Worm (Caenorhabditis elegans) whole organism, L4 larva: ENCODE measurements around the gene srd-55.
A peak's percentile ranks its signal among the peaks of the same experiment; 100 is the strongest.

Source experiments
- Y105C5A.15 ChIP-seq: fragments of 200-800 bp; sonication (Bioruptor generic); IDR thresholded peaks from 2 replicates; pipeline ENCODE4 v1.3.6; 2022; ENCODE audit warnings: missing genetic modification characterization, missing compliant biosample characterization
- aha-1 ChIP-seq: fragments of 150-350 bp; peaks from one replicate; lab custom pipeline; 2014; ENCODE audit warnings: missing biosample characterization, missing genetic modification characterization
- daf-16 ChIP-seq, 3 experiments: sonication (generic microtip); optimal IDR thresholded peaks; 2 replicates each; lab custom pipeline; 2016 to 2017; ENCODE audit warnings: missing genetic modification characterization in 3 of 3, missing genetic modification reagents in 3 of 3, mild to moderate bottlenecking in 2 of 3, missing compliant biosample characterization in 2 of 3, missing biosample characterization in 1 of 3, moderate library complexity in 1 of 3
- daf-8 ChIP-seq: fragments of 200-800 bp; sonication (Bioruptor generic); IDR thresholded peaks from 2 replicates; pipeline ENCODE4 v1.3.6; 2022; ENCODE audit warnings: missing genetic modification characterization, missing compliant biosample characterization
- dmd-6 ChIP-seq: fragments of 200-800 bp; sonication (Bioruptor generic); IDR thresholded peaks from 2 replicates; pipeline ENCODE4 v1.3.6; 2022; ENCODE audit warnings: missing genetic modification reagents, missing genetic modification characterization, missing compliant biosample characterization
- duxl-1 ChIP-seq: sonication (generic microtip); optimal IDR thresholded peaks from 2 replicates; lab custom pipeline; 2016; ENCODE audit warnings: mild to moderate bottlenecking, missing genetic modification characterization, moderate library complexity, missing compliant biosample characterization; ENCODE audit not compliant: poor library complexity
- dve-1 ChIP-seq: sonication (generic microtip); optimal IDR thresholded peaks from 2 replicates; lab custom pipeline; 2017; ENCODE audit warnings: antibody characterized with exemption, mild to moderate bottlenecking, missing genetic modification characterization, missing compliant biosample characterization; ENCODE audit not compliant: insufficient read depth
- egl-27 ChIP-seq: sonication (generic microtip); optimal IDR thresholded peaks from 3 replicates; lab custom pipeline; 2017; ENCODE audit warnings: missing biosample characterization, missing genetic modification reagents, missing genetic modification characterization
- hlh-11 ChIP-seq: fragments of 200-800 bp; sonication (Bioruptor generic); optimal IDR thresholded peaks from 2 replicates; lab custom pipeline; 2018; ENCODE audit warnings: mild to moderate bottlenecking, missing genetic modification characterization, missing compliant biosample characterization
- hlh-30 ChIP-seq: sonication (generic microtip); optimal IDR thresholded peaks from 2 replicates; lab custom pipeline; 2017; ENCODE audit warnings: antibody characterized with exemption, mild to moderate bottlenecking, missing genetic modification characterization, missing compliant biosample characterization; ENCODE audit not compliant: insufficient read depth
- lin-15B ChIP-seq: fragments of 150-350 bp; sonication (generic microtip); optimal IDR thresholded peaks from 3 replicates; lab custom pipeline; 2014; ENCODE audit warnings: missing biosample characterization, missing genetic modification characterization
- lin-39 ChIP-seq: fragments of 150-350 bp; optimal IDR thresholded peaks from 2 replicates; lab custom pipeline; 2014; ENCODE audit warnings: missing biosample characterization, missing genetic modification reagents, missing genetic modification characterization
- lsy-2 ChIP-seq, 2 experiments: fragments of 150-350 bp in 1 of 2; sonication (generic microtip) in 1 of 2; optimal IDR thresholded peaks; 2 replicates each; lab custom pipeline; 2014 to 2017; ENCODE audit warnings: missing biosample characterization in 2 of 2, missing genetic modification characterization in 2 of 2
- madf-9 ChIP-seq: fragments of 200-800 bp; sonication (Bioruptor generic); conservative IDR thresholded peaks from 2 replicates; pipeline ENCODE4 v1.3.6; 2022; ENCODE audit warnings: missing genetic modification reagents, missing genetic modification characterization, missing compliant biosample characterization
- mdl-1 ChIP-seq, 2 experiments: fragments of 150-350 bp in 1 of 2; sonication (generic microtip) in 1 of 2; optimal IDR thresholded peaks; 2 replicates each; lab custom pipeline; 2014 to 2017; ENCODE audit warnings: missing biosample characterization in 2 of 2, missing genetic modification characterization in 2 of 2
- mep-1 ChIP-seq: fragments of 150-350 bp; sonication (generic microtip); optimal IDR thresholded peaks from 3 replicates; lab custom pipeline; 2014; ENCODE audit warnings: missing biosample characterization, missing genetic modification characterization
- mes-2 ChIP-seq: sonication (generic microtip); optimal IDR thresholded peaks from 2 replicates; lab custom pipeline; 2016; ENCODE audit warnings: missing genotype, mild to moderate bottlenecking, missing genetic modification characterization, missing compliant biosample characterization; ENCODE audit not compliant: poor library complexity, severe bottlenecking
- mxl-2 ChIP-seq: fragments of 200-800 bp; sonication (Bioruptor generic); conservative IDR thresholded peaks from 2 replicates; pipeline ENCODE4 v1.3.6; 2022; ENCODE audit warnings: missing genetic modification reagents, missing genetic modification characterization, missing compliant biosample characterization
- nhr-102 ChIP-seq: sonication (generic microtip); optimal IDR thresholded peaks from 2 replicates; lab custom pipeline; 2016; ENCODE audit warnings: mild to moderate bottlenecking, missing genetic modification characterization, moderate library complexity, missing compliant biosample characterization
- nhr-237 ChIP-seq: sonication (generic microtip); optimal IDR thresholded peaks from 2 replicates; lab custom pipeline; 2017; ENCODE audit warnings: missing biosample characterization, missing genetic modification characterization
- nhr-28 ChIP-seq: fragments of 150-350 bp; optimal IDR thresholded peaks from 2 replicates; lab custom pipeline; 2014; ENCODE audit warnings: missing biosample characterization, missing genetic modification characterization
- pqm-1 ChIP-seq: sonication (generic microtip); optimal IDR thresholded peaks from 2 replicates; lab custom pipeline; 2017; ENCODE audit warnings: missing biosample characterization, missing genetic modification characterization
- saeg-2 ChIP-seq: fragments of 200-800 bp; sonication (Bioruptor generic); IDR thresholded peaks from 2 replicates; pipeline ENCODE4 v1.3.6; 2022; ENCODE audit warnings: missing genetic modification reagents, missing genetic modification characterization, missing compliant biosample characterization
- set-16 ChIP-seq: fragments of 200-800 bp; sonication (Bioruptor generic); IDR thresholded peaks from 2 replicates; pipeline ENCODE4 v1.3.6; 2022; ENCODE audit warnings: missing genetic modification reagents, missing genetic modification characterization, missing compliant biosample characterization
- skn-1 ChIP-seq: fragments of 150-350 bp; optimal IDR thresholded peaks from 2 replicates; lab custom pipeline; 2014; ENCODE audit warnings: missing biosample characterization, missing genetic modification characterization
- snpc-4 ChIP-seq: fragments of 150-350 bp; optimal IDR thresholded peaks from 2 replicates; lab custom pipeline; 2014; ENCODE audit warnings: missing biosample characterization, missing genetic modification characterization
- unc-62 ChIP-seq, 3 experiments: fragments of 150-350 bp in 1 of 3; sonication (generic microtip); optimal IDR thresholded peaks in 2 of 3; peaks in 1 of 3; 1 replicate in 1 of 3; 2 replicates in 2 of 3; lab custom pipeline; 2014 to 2017; ENCODE audit warnings: missing biosample characterization in 3 of 3, missing genetic modification characterization in 3 of 3, missing genetic modification reagents in 3 of 3, missing genotype in 1 of 3
- ztf-11 ChIP-seq: fragments of 150-350 bp; optimal IDR thresholded peaks from 2 replicates; lab custom pipeline; 2014; ENCODE audit warnings: missing biosample characterization, missing genetic modification characterization

srd-55 gene

DNA sequence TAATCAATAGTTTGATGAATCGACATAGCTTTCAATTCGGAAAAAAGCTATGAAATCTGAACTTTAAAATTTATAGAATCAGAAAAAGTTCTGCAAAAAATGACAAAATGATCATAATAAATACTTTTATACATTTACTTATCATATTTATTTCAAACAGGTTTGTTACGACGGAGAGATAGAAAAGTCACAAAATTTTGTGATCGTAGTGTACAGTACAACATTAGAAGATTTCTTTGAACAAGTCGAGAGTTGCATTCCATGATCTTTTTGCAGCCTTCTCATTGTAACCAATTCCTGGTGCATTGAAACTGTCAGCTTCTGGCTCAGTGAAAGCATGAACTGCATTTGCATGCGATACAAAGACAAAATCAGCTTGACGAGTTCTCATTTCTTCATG is 47.9 kb downstream of the srd-55 start, which contains the start of gene D1022.3:
D1022.3 (minus strand) TSS at position 101 of the 400 bp plus-strand sequence.
- TF ChIP-seq daf-8 (GFP tag; lab: Robert Waterston, UW) (no peak), lin-39 (tag; lab: Kevin White, UChicago) (no peak), hlh-30 (tag; lab: Kevin White, UChicago) (no peak), saeg-2 (GFP tag; lab: Robert Waterston, UW) (no peak), nhr-28 (tag; lab: Kevin White, UChicago) (peak; percentile 58), skn-1 (tag; lab: Kevin White, UChicago) (no peak), mxl-2 (GFP tag; lab: Robert Waterston, UW) (no peak), unc-62 (GFP tag; optimal IDR thresholded peaks at IDR 0.05 in 1 of 2; lab: Kevin White, UChicago) (peak in 1 of 2 experiments; percentile 29), unc-62 (tag; optimal IDR thresholded peaks at IDR 0.05; lab: Kevin White, UChicago) (no peak)

ce11 chrII:7457210-7457609 is 48.9 kb downstream of the srd-55 start, which contains the start of gene D1022.4:
TSS of gene D1022.4 (minus strand) at chrII:7457292.
- TF ChIP-seq madf-9, result no peak
- TF ChIP-seq pqm-1 (tag; lab: Kevin White, UChicago), result peak; percentile 37
- TF ChIP-seq nhr-28 (tag; lab: Kevin White, UChicago), result peak; percentile 69
- peak; percentile 9 for TF ChIP-seq hlh-11
- TF ChIP-seq lin-15B (tag; lab: Kevin White, UChicago), result no peak
- peak; percentile 77 for TF ChIP-seq nhr-102 (tag; lab: Kevin White, UChicago)
- no peak for TF ChIP-seq ztf-11
- TF ChIP-seq hlh-30 (tag; lab: Kevin White, UChicago), result peak; percentile 19
- no peak for TF ChIP-seq daf-16 (GFP tag; optimal IDR thresholded peaks at IDR 0.05; lab: Kevin White, UChicago)
- peak; percentile 67 for TF ChIP-seq daf-16 (tag; optimal IDR thresholded peaks at IDR 0.05; lab: Kevin White, UChicago)
- TF ChIP-seq duxl-1 (tag; lab: Kevin White, UChicago), result no peak
- no peak for TF ChIP-seq aha-1 (tag; lab: Kevin White, UChicago)
- TF ChIP-seq snpc-4 (tag; lab: Kevin White, UChicago), result no peak
- no peak for TF ChIP-seq saeg-2 (GFP tag; lab: Robert Waterston, UW)
- peak in 1 of 2 experiments; percentile 15 for TF ChIP-seq mdl-1 (tag; optimal IDR thresholded peaks at IDR 0.05; lab: Kevin White, UChicago)
- no peak for TF ChIP-seq nhr-237 (tag; lab: Kevin White, UChicago)
- peak; percentile 58; the same call in 1 of the 2 replicates for TF ChIP-seq dmd-6 (GFP tag; lab: Robert Waterston, UW)
- no peak for TF ChIP-seq set-16 (GFP tag; lab: Robert Waterston, UW)
- TF ChIP-seq mxl-2 (GFP tag; lab: Robert Waterston, UW), result no peak
- peak in 1 of 2 experiments; percentile 32 for TF ChIP-seq lsy-2 (tag; optimal IDR thresholded peaks at IDR 0.05; lab: Kevin White, UChicago)
- peak; percentile 53 for TF ChIP-seq dve-1 (tag; lab: Kevin White, UChicago)
- TF ChIP-seq mes-2 (tag; lab: Kevin White, UChicago), result peak; percentile 23

- TF ChIP-seq mep-1 (tag; lab: Kevin White, UChicago), result no peak
- TF ChIP-seq nhr-102 (tag; lab: Kevin White, UChicago), result peak; percentile 54
Observed at ce11 chrII:7458706-7459105, 50.4 kb downstream of the srd-55 start, which contains the start of gene D1022.5. TSS of gene D1022.5 (minus strand) at chrII:7458806.

DNA sequence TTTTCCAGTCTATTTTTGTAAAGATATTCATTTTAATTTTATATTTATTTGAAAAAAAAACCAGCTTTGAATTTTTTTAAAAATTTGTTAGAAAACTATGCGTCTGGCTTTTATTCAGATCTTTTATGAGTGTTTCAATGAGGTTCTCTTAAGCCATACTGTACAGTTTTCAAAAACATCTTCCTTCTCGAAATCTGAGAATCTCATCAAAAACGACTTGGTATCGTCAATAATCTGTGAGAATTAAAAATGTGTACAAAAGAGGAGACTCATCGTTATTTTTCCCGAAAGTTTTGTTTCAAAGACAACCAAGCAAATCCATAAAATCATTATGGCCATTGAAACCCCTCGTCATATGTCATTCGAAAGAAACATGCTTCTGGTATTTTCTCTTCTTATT is 50.9 kb downstream of the srd-55 start, which contains the start of gene D1022.2:
D1022.2 (plus strand) TSS at position 301 of the 400 bp plus-strand sequence.
- TF ChIP-seq nhr-102 (tag; lab: Kevin White, UChicago) (no peak), Y105C5A.15 (GFP tag; lab: Robert Waterston, UW) (0 out of 2 replicates have a peak, but pooled peaks have one; percentile 14), egl-27 (tag; lab: Kevin White, UChicago) (no peak)
- TF ChIP-seq, all 104 proteins: peak for 1
